Worm (Caenorhabditis elegans) whole organism, L2 larva: ENCODE data around the gene rfth-1.
A peak's percentile ranks its signal among the peaks of the same experiment; 100 is the strongest.

Experiments
- C34F6.9 ChIP-seq: fragments of 150-350 bp; optimal IDR thresholded peaks from 2 replicates; lab custom pipeline; 2014; ENCODE audit warnings: missing biosample characterization, missing genetic modification characterization
- F13H6.1 ChIP-seq: sonication (generic microtip); optimal IDR thresholded peaks from 2 replicates; lab custom pipeline; 2016; ENCODE audit warnings: missing genetic modification characterization, missing compliant biosample characterization
- Y55F3AM.14 ChIP-seq: fragments of 200-800 bp; sonication (Bioruptor generic); optimal IDR thresholded peaks from 2 replicates; lab custom pipeline; 2018; ENCODE audit warnings: mild to moderate bottlenecking, missing genetic modification characterization, missing compliant biosample characterization
- aly-2 ChIP-seq: fragments of 150-350 bp; optimal IDR thresholded peaks from 2 replicates; lab custom pipeline; 2014; ENCODE audit warnings: missing biosample characterization, missing genetic modification characterization
- ama-1 ChIP-seq: fragments of 150-350 bp; optimal IDR thresholded peaks from 2 replicates; lab custom pipeline; 2018; ENCODE audit warnings: inconsistent platforms
- blmp-1 ChIP-seq: sonication (generic microtip); optimal IDR thresholded peaks from 2 replicates; lab custom pipeline; 2017; ENCODE audit warnings: missing genetic modification characterization, mild to moderate bottlenecking, missing compliant biosample characterization, antibody characterized with exemption, moderate library complexity; ENCODE audit not compliant: insufficient read depth
- ceh-16 ChIP-seq: fragments of 150-350 bp; optimal IDR thresholded peaks from 2 replicates; lab custom pipeline; 2014; ENCODE audit warnings: missing biosample characterization, missing genetic modification characterization
- crh-2 ChIP-seq: sonication (generic microtip); optimal IDR thresholded peaks from 2 replicates; lab custom pipeline; 2017; ENCODE audit warnings: missing biosample characterization, missing genetic modification characterization
- elt-1 ChIP-seq: fragments of 150-350 bp; optimal IDR thresholded peaks from 2 replicates; lab custom pipeline; 2014; ENCODE audit warnings: missing biosample characterization, missing genetic modification characterization
- elt-3 ChIP-seq: sonication (generic microtip); optimal IDR thresholded peaks from 2 replicates; lab custom pipeline; 2017; ENCODE audit warnings: missing biosample characterization, missing genetic modification characterization
- fos-1 ChIP-seq: fragments of 150-350 bp; optimal IDR thresholded peaks from 2 replicates; lab custom pipeline; 2014; ENCODE audit warnings: missing biosample characterization, missing genetic modification characterization
- gmeb-1 ChIP-seq: fragments of 150-350 bp; optimal IDR thresholded peaks from 2 replicates; lab custom pipeline; 2014; ENCODE audit warnings: missing biosample characterization, missing genetic modification characterization
- lin-11 ChIP-seq: fragments of 150-350 bp; sonication (generic microtip); optimal IDR thresholded peaks from 2 replicates; lab custom pipeline; 2014; ENCODE audit warnings: missing biosample characterization, missing genetic modification characterization, inconsistent platforms, mixed read lengths
- lsy-2 ChIP-seq, 2 experiments: fragments of 150-350 bp in 1 of 2; sonication (generic microtip) in 1 of 2; optimal IDR thresholded peaks; 2 replicates each; lab custom pipeline; 2014 to 2017; ENCODE audit warnings: missing biosample characterization in 2 of 2, missing genetic modification characterization in 2 of 2
- mdl-1 ChIP-seq, 2 experiments: fragments of 150-350 bp in 1 of 2; sonication (generic microtip) in 1 of 2; optimal IDR thresholded peaks; 2 replicates each; lab custom pipeline; 2017; ENCODE audit warnings: missing biosample characterization in 2 of 2, missing genetic modification characterization in 2 of 2
- nhr-11 ChIP-seq: fragments of 150-350 bp; optimal IDR thresholded peaks from 2 replicates; lab custom pipeline; 2014; ENCODE audit warnings: missing biosample characterization, missing genetic modification characterization
- nhr-12 ChIP-seq: fragments of 150-350 bp; optimal IDR thresholded peaks from 2 replicates; lab custom pipeline; 2014; ENCODE audit warnings: missing biosample characterization, missing genetic modification characterization
- nhr-129 ChIP-seq: fragments of 150-350 bp; optimal IDR thresholded peaks from 2 replicates; lab custom pipeline; 2014; ENCODE audit warnings: missing biosample characterization, missing genetic modification characterization
- nhr-21 ChIP-seq: fragments of 150-350 bp; optimal IDR thresholded peaks from 2 replicates; lab custom pipeline; 2014; ENCODE audit warnings: missing biosample characterization, missing genetic modification characterization
- nhr-23 ChIP-seq: fragments of 150-350 bp; optimal IDR thresholded peaks from 2 replicates; lab custom pipeline; 2014; ENCODE audit warnings: missing biosample characterization, missing genetic modification reagents, missing genetic modification characterization
- nhr-25 ChIP-seq: fragments of 150-350 bp; sonication (generic microtip); optimal IDR thresholded peaks from 3 replicates; lab custom pipeline; 2014; ENCODE audit warnings: missing biosample characterization, missing genetic modification characterization
- sem-4 ChIP-seq: fragments of 150-350 bp; optimal IDR thresholded peaks from 2 replicates; lab custom pipeline; 2014; ENCODE audit warnings: missing biosample characterization, missing genetic modification reagents, missing genetic modification characterization
- skn-1 ChIP-seq: sonication (generic microtip); optimal IDR thresholded peaks from 2 replicates; lab custom pipeline; 2017; ENCODE audit warnings: missing biosample characterization, missing genetic modification characterization
- sma-3 ChIP-seq: sonication (generic microtip); optimal IDR thresholded peaks from 2 replicates; lab custom pipeline; 2016; ENCODE audit warnings: missing genetic modification reagents, missing genetic modification characterization, missing compliant biosample characterization
- sma-9 ChIP-seq, 2 experiments: fragments of 150-350 bp in 1 of 2; sonication (generic microtip) in 1 of 2; optimal IDR thresholded peaks; 2 replicates each; lab custom pipeline; 2014 to 2016; ENCODE audit warnings: missing genetic modification characterization in 2 of 2, mild to moderate bottlenecking in 1 of 2, missing biosample characterization in 1 of 2, missing compliant biosample characterization in 1 of 2, missing genetic modification reagents in 1 of 2, moderate library complexity in 1 of 2
- unc-55 ChIP-seq: fragments of 150-350 bp; sonication (generic microtip); optimal IDR thresholded peaks from 3 replicates; lab custom pipeline; 2014; ENCODE audit warnings: missing biosample characterization, missing genetic modification reagents, missing genetic modification characterization
- unc-62 ChIP-seq: fragments of 150-350 bp; optimal IDR thresholded peaks from 2 replicates; lab custom pipeline; 2014; ENCODE audit warnings: missing biosample characterization, missing genetic modification reagents, missing genetic modification characterization
- zag-1 ChIP-seq: fragments of 150-350 bp; optimal IDR thresholded peaks from 2 replicates; lab custom pipeline; 2014; ENCODE audit warnings: missing biosample characterization, missing genetic modification characterization
- ztf-11 ChIP-seq: sonication (generic microtip); optimal IDR thresholded peaks from 2 replicates; lab custom pipeline; 2017; ENCODE audit warnings: missing biosample characterization, missing genetic modification characterization

The rfth-1 gene

ce11 chrIV:4470885-4471772, 40.0 kb downstream of the rfth-1 start:
- TF ChIP-seq zag-1 (tag; lab: Kevin White, UChicago): no peak
- TF ChIP-seq gmeb-1 (tag; lab: Kevin White, UChicago): peak; percentile 41
- TF ChIP-seq nhr-129 (tag; lab: Kevin White, UChicago): peak; percentile 69
- no peak for TF ChIP-seq Y55F3AM.14 (GFP tag; lab: Kevin White, UChicago)
- TF ChIP-seq unc-55: peak; percentile 31
- TF ChIP-seq mdl-1 (tag; optimal IDR thresholded peaks at IDR 0.05; lab: Kevin White, UChicago): peak; percentile 71 to 85
- TF ChIP-seq lsy-2 (tag; optimal IDR thresholded peaks at IDR 0.05; lab: Kevin White, UChicago): peak in 1 of 2 experiments; percentile 28
- no peak for TF ChIP-seq aly-2 (tag; lab: Kevin White, UChicago)
- TF ChIP-seq sma-3 (GFP tag; lab: Kevin White, UChicago): peak; percentile 5
- peak; percentile 56 for TF ChIP-seq F13H6.1 (tag; lab: Kevin White, UChicago)
- TF ChIP-seq sma-9 (GFP tag; optimal IDR thresholded peaks at IDR 0.05; lab: Kevin White, UChicago): peak; percentile 50
- no peak for TF ChIP-seq sma-9 (tag; optimal IDR thresholded peaks at IDR 0.05; lab: Kevin White, UChicago)

ce11 chrIV:4469770-4470709, 41.1 kb downstream of the rfth-1 start:
- TF ChIP-seq nhr-23 (no peak), sma-9 (GFP tag; optimal IDR thresholded peaks at IDR 0.05; lab: Kevin White, UChicago) (peak; percentile 71), sma-9 (tag; optimal IDR thresholded peaks at IDR 0.05; lab: Kevin White, UChicago) (no peak), sem-4 (tag; lab: Kevin White, UChicago) (peak; percentile 29), nhr-25 (tag; lab: Kevin White, UChicago) (no peak), nhr-129 (tag; lab: Kevin White, UChicago) (peak; percentile 89), lsy-2 (tag; optimal IDR thresholded peaks at IDR 0.05; lab: Kevin White, UChicago) (peak; percentile 2 to 74), skn-1 (peak; percentile 26), crh-2 (tag; lab: Kevin White, UChicago) (peak; percentile 70), F13H6.1 (tag; lab: Kevin White, UChicago) (peak; percentile 64), nhr-21 (peak; percentile 18), unc-62 (no peak), blmp-1 (tag; lab: Kevin White, UChicago) (no peak), aly-2 (tag; lab: Kevin White, UChicago) (no peak), nhr-12 (tag; lab: Kevin White, UChicago) (no peak), fos-1 (tag; lab: Kevin White, UChicago) (peak; percentile 38), ztf-11 (no peak), nhr-11 (tag; lab: Kevin White, UChicago) (no peak), mdl-1 (tag; optimal IDR thresholded peaks at IDR 0.05; lab: Kevin White, UChicago) (peak; percentile 56 to 91), unc-55 (peak; percentile 44), zag-1 (tag; lab: Kevin White, UChicago) (peak; percentile 14), elt-3 (tag; lab: Kevin White, UChicago) (no peak), gmeb-1 (tag; lab: Kevin White, UChicago) (peak; percentile 23), ceh-16 (tag; lab: Kevin White, UChicago) (no peak), ama-1 (lab: Kevin White, UChicago) (peak; percentile 52), Y55F3AM.14 (GFP tag; lab: Kevin White, UChicago) (peak; percentile 57), C34F6.9 (tag; lab: Kevin White, UChicago) (peak; percentile 72), lin-11 (peak; percentile 88), sma-3 (GFP tag; lab: Kevin White, UChicago) (peak; percentile 9)
- TF ChIP-seq, all 48 proteins: peak for 18

- TF ChIP-seq Y55F3AM.14 (GFP tag; lab: Kevin White, UChicago) (peak; percentile 11), ztf-11 (no peak), elt-1 (tag; lab: Kevin White, UChicago) (no peak), ama-1 (lab: Kevin White, UChicago) (peak; percentile 59), nhr-25 (tag; lab: Kevin White, UChicago) (no peak)
Measured at ce11 chrIV:4469055-4469454, 42.1 kb downstream of the rfth-1 start.
